Fruit fly (Drosophila melanogaster) whole organism, embryonic: Measurements from ENCODE around the gene PEK.

Source experiments
- Antp ChIP-seq: fragments of 200-800 bp; sonication (Bioruptor generic); optimal IDR thresholded peaks from 3 replicates; lab custom pipeline; 2016; ENCODE audit warnings: missing biosample characterization, missing genetic modification characterization
- Atf3 ChIP-seq: fragments of 200-800 bp; sonication (Bioruptor generic); optimal IDR thresholded peaks from 3 replicates; lab custom pipeline; 2016; ENCODE audit warnings: missing biosample characterization, missing genetic modification characterization
- Bdp1 ChIP-seq: fragments of 200-800 bp; sonication (Bioruptor generic); optimal IDR thresholded peaks from 3 replicates; lab custom pipeline; 2016; ENCODE audit warnings: missing biosample characterization, missing genetic modification characterization
- Bteb2 ChIP-seq: fragments of 200-800 bp; sonication (Bioruptor generic); optimal IDR thresholded peaks from 2 replicates; lab custom pipeline; 2016; ENCODE audit warnings: missing biosample characterization, missing genetic modification characterization
- CG12071 ChIP-seq: fragments of 200-800 bp; sonication (Bioruptor generic); optimal IDR thresholded peaks from 3 replicates; lab custom pipeline; 2018; ENCODE audit warnings: missing biosample characterization, mild to moderate bottlenecking, missing genetic modification characterization
- CG1529 ChIP-seq: fragments of 200-800 bp; sonication (Bioruptor generic); optimal IDR thresholded peaks from 3 replicates; lab custom pipeline; 2018; ENCODE audit warnings: missing biosample characterization, missing genetic modification characterization
- CG1603 ChIP-seq: fragments of 200-800 bp; sonication (Bioruptor generic); optimal IDR thresholded peaks from 2 replicates; lab custom pipeline; 2019; ENCODE audit warnings: missing biosample characterization, mild to moderate bottlenecking, missing genetic modification characterization, moderate library complexity
- CG1647 ChIP-seq: fragments of 200-800 bp; sonication (Bioruptor generic); optimal IDR thresholded peaks from 3 replicates; lab custom pipeline; 2016; ENCODE audit warnings: missing biosample characterization, missing genetic modification characterization
- CG17359 ChIP-seq: fragments of 200-800 bp; sonication (Bioruptor generic); optimal IDR thresholded peaks from 3 replicates; lab custom pipeline; 2018; ENCODE audit warnings: missing biosample characterization, mild to moderate bottlenecking, missing genetic modification characterization, moderate library complexity
- CG18011 ChIP-seq: fragments of 200-800 bp; sonication (Bioruptor generic); optimal IDR thresholded peaks from 2 replicates; lab custom pipeline; 2017; ENCODE audit warnings: missing biosample characterization, missing genetic modification characterization, mild to moderate bottlenecking, moderate library complexity, missing genotype
- CG18262 ChIP-seq: fragments of 200-800 bp; optimal IDR thresholded peaks from 3 replicates; lab custom pipeline; 2019; ENCODE audit warnings: missing biosample characterization, mild to moderate bottlenecking, missing genetic modification characterization, moderate library complexity
- CG34376 ChIP-seq: fragments of 200-800 bp; sonication (Bioruptor generic); optimal IDR thresholded peaks from 2 replicates; lab custom pipeline; 2018; ENCODE audit warnings: missing biosample characterization, mild to moderate bottlenecking, missing genetic modification characterization
- CG5245 ChIP-seq: fragments of 200-800 bp; sonication (Bioruptor generic); optimal IDR thresholded peaks from 3 replicates; lab custom pipeline; 2016; ENCODE audit warnings: missing biosample characterization, missing genetic modification characterization
- CG6175 ChIP-seq: fragments of 200-800 bp; sonication (Bioruptor generic); IDR thresholded peaks from 3 replicates; pipeline ENCODE4 v1.3.6; 2022; ENCODE audit warnings: missing biosample characterization, missing genetic modification characterization
- CG6254 ChIP-seq: fragments of 200-800 bp; sonication (Bioruptor generic); optimal IDR thresholded peaks from 3 replicates; lab custom pipeline; 2017; ENCODE audit warnings: mild to moderate bottlenecking, missing biosample characterization, missing genetic modification reagents, missing genetic modification characterization
- CG7963 ChIP-seq: fragments of 200-800 bp; sonication (Bioruptor generic); IDR thresholded peaks from 3 replicates; pipeline ENCODE4 v1.3.6; 2022; ENCODE audit warnings: missing biosample characterization, missing genetic modification characterization; ENCODE audit not compliant: partially characterized antibody
- CG8388 ChIP-seq: fragments of 200-800 bp; sonication (Bioruptor generic); optimal IDR thresholded peaks from 2 replicates; lab custom pipeline; 2019; ENCODE audit warnings: missing biosample characterization, mild to moderate bottlenecking, missing genetic modification characterization, moderate library complexity
- CG9215 ChIP-seq: fragments of 200-800 bp; sonication (Bioruptor generic); IDR thresholded peaks from 2 replicates; pipeline ENCODE4 v1.3.6; 2022; ENCODE audit warnings: missing biosample characterization, missing genetic modification characterization
- CG9609 ChIP-seq: fragments of 200-800 bp; sonication (Bioruptor generic); optimal IDR thresholded peaks from 3 replicates; lab custom pipeline; 2016; ENCODE audit warnings: missing biosample characterization, missing genetic modification characterization
- CG9876 ChIP-seq: fragments of 200-800 bp; sonication (Bioruptor generic); optimal IDR thresholded peaks from 2 replicates; lab custom pipeline; 2016; ENCODE audit warnings: missing biosample characterization, missing genetic modification characterization
- CrebB ChIP-seq: fragments of 200-800 bp; sonication (Bioruptor generic); optimal IDR thresholded peaks from 3 replicates; lab custom pipeline; 2018; ENCODE audit warnings: missing biosample characterization, mild to moderate bottlenecking, missing genetic modification characterization
- E2f2 ChIP-seq: fragments of 200-800 bp; sonication (Bioruptor generic); IDR thresholded peaks from 2 replicates; pipeline ENCODE4 v1.3.6; 2022; ENCODE audit warnings: missing biosample characterization, missing genetic modification characterization
- Elba2 ChIP-seq: fragments of 200-800 bp; sonication (Bioruptor generic); optimal IDR thresholded peaks from 3 replicates; lab custom pipeline; 2016; ENCODE audit warnings: missing biosample characterization, missing genetic modification characterization
- HHEX ChIP-seq: fragments of 200-800 bp; sonication (Bioruptor generic); optimal IDR thresholded peaks from 3 replicates; lab custom pipeline; 2017; ENCODE audit warnings: missing biosample characterization, mild to moderate bottlenecking, missing genetic modification characterization, missing genetic modification reagents
- Hey ChIP-seq: fragments of 200-800 bp; sonication (Bioruptor generic); optimal IDR thresholded peaks from 3 replicates; lab custom pipeline; 2018; ENCODE audit warnings: missing biosample characterization, mild to moderate bottlenecking, missing genetic modification characterization
- Hmr ChIP-seq: fragments of 200-800 bp; sonication (Bioruptor generic); optimal IDR thresholded peaks from 3 replicates; lab custom pipeline; 2017; ENCODE audit warnings: mild to moderate bottlenecking, missing biosample characterization, missing genetic modification reagents, missing genetic modification characterization
- Kr ChIP-seq: fragments of 200-800 bp; sonication (Bioruptor generic); optimal IDR thresholded peaks from 2 replicates; lab custom pipeline; 2017; ENCODE audit warnings: missing biosample characterization, mild to moderate bottlenecking, missing genetic modification characterization
- NC2α ChIP-seq: fragments of 200-800 bp; sonication (Bioruptor generic); optimal IDR thresholded peaks from 2 replicates; lab custom pipeline; 2016; ENCODE audit warnings: missing biosample characterization, missing genetic modification characterization
- Oaz ChIP-seq: fragments of 200-800 bp; sonication (Bioruptor generic); IDR thresholded peaks from 2 replicates; pipeline ENCODE4 v1.3.6; 2022; ENCODE audit warnings: missing biosample characterization, missing genetic modification characterization
- PHDP ChIP-seq: fragments of 200-800 bp; sonication (Bioruptor generic); optimal IDR thresholded peaks from 3 replicates; lab custom pipeline; 2018; ENCODE audit warnings: missing biosample characterization, mild to moderate bottlenecking, missing genetic modification characterization, moderate library complexity
- aop ChIP-seq: fragments of 200-800 bp; sonication (Bioruptor generic); IDR thresholded peaks from 2 replicates; pipeline ENCODE4 v1.3.6; 2022; ENCODE audit warnings: missing biosample characterization, missing genetic modification characterization
- ap ChIP-seq: fragments of 200-800 bp; sonication (Bioruptor generic); IDR thresholded peaks from 2 replicates; pipeline ENCODE4 v1.3.6; 2022; ENCODE audit warnings: missing biosample characterization, missing genetic modification characterization
- caup ChIP-seq: fragments of 200-800 bp; sonication (Bioruptor generic); optimal IDR thresholded peaks from 3 replicates; lab custom pipeline; 2017; ENCODE audit warnings: missing biosample characterization, mild to moderate bottlenecking, missing genetic modification characterization, moderate library complexity; ENCODE audit not compliant: severe bottlenecking
- ci ChIP-seq: fragments of 200-800 bp; sonication (Bioruptor generic); IDR thresholded peaks from 3 replicates; pipeline ENCODE4 v1.3.6; 2022; ENCODE audit warnings: missing biosample characterization, missing genetic modification characterization
- ems ChIP-seq: fragments of 200-800 bp; sonication (Bioruptor generic); optimal IDR thresholded peaks from 3 replicates; lab custom pipeline; 2016; ENCODE audit warnings: missing biosample characterization, missing genetic modification characterization
- eyg ChIP-seq: fragments of 200-800 bp; sonication (Bioruptor generic); optimal IDR thresholded peaks from 3 replicates; lab custom pipeline; 2016; ENCODE audit warnings: missing biosample characterization, missing genetic modification characterization
- grn ChIP-seq: fragments of 200-800 bp; sonication (Bioruptor generic); optimal IDR thresholded peaks from 3 replicates; lab custom pipeline; 2017; ENCODE audit warnings: missing biosample characterization, missing genetic modification characterization
- her ChIP-seq: fragments of 200-800 bp; sonication (Bioruptor generic); optimal IDR thresholded peaks from 2 replicates; lab custom pipeline; 2016; ENCODE audit warnings: missing biosample characterization, missing genetic modification characterization
- insv ChIP-seq, 2 experiments: fragments of 200-800 bp; sonication (Bioruptor generic); optimal IDR thresholded peaks; 3 replicates each; lab custom pipeline; 2016 to 2018; ENCODE audit warnings: missing biosample characterization in 2 of 2, missing genetic modification characterization in 2 of 2
- inv ChIP-seq: fragments of 200-800 bp; sonication (Bioruptor generic); IDR thresholded peaks from 2 replicates; pipeline ENCODE4 v1.3.6; 2022; ENCODE audit warnings: missing biosample characterization, missing genetic modification characterization; ENCODE audit not compliant: partially characterized antibody
- jumu ChIP-seq: fragments of 200-800 bp; sonication (Bioruptor generic); optimal IDR thresholded peaks from 3 replicates; lab custom pipeline; 2016; ENCODE audit warnings: missing biosample characterization, missing genetic modification characterization
- kni ChIP-seq: fragments of 200-800 bp; sonication (Bioruptor generic); optimal IDR thresholded peaks from 3 replicates; lab custom pipeline; 2017; ENCODE audit warnings: mild to moderate bottlenecking, missing biosample characterization, missing genetic modification reagents, missing genetic modification characterization
- mam ChIP-seq: fragments of 200-800 bp; sonication (Bioruptor generic); optimal IDR thresholded peaks from 3 replicates; lab custom pipeline; 2016; ENCODE audit warnings: missing biosample characterization, missing genetic modification characterization
- odd ChIP-seq: fragments of 200-800 bp; sonication (Bioruptor generic); optimal IDR thresholded peaks from 2 replicates; lab custom pipeline; 2017; ENCODE audit warnings: missing biosample characterization, mild to moderate bottlenecking, missing genetic modification characterization
- pros ChIP-seq: fragments of 200-800 bp; sonication (Bioruptor generic); optimal IDR thresholded peaks from 3 replicates; lab custom pipeline; 2019; ENCODE audit warnings: missing biosample characterization, mild to moderate bottlenecking, missing genetic modification characterization, moderate library complexity
- repo ChIP-seq: fragments of 200-800 bp; sonication (Bioruptor generic); optimal IDR thresholded peaks from 2 replicates; lab custom pipeline; 2016; ENCODE audit warnings: missing biosample characterization, missing genetic modification characterization
- scrt ChIP-seq: fragments of 200-800 bp; sonication (Bioruptor generic); optimal IDR thresholded peaks from 2 replicates; lab custom pipeline; 2018; ENCODE audit warnings: missing biosample characterization, mild to moderate bottlenecking, missing genetic modification characterization, moderate library complexity
- shn ChIP-seq: fragments of 200-800 bp; sonication (Bioruptor generic); optimal IDR thresholded peaks from 3 replicates; lab custom pipeline; 2016; ENCODE audit warnings: missing biosample characterization, missing genetic modification characterization
- sna ChIP-seq: fragments of 200-800 bp; sonication (Bioruptor generic); IDR thresholded peaks from 2 replicates; pipeline ENCODE4 v1.3.6; 2022; ENCODE audit warnings: missing biosample characterization, missing genetic modification characterization; ENCODE audit not compliant: partially characterized antibody
- sug ChIP-seq: fragments of 200-800 bp; optimal IDR thresholded peaks from 2 replicates; lab custom pipeline; 2019; ENCODE audit warnings: missing biosample characterization, mild to moderate bottlenecking, missing genetic modification characterization, moderate library complexity
- tup ChIP-seq: fragments of 200-800 bp; sonication (Bioruptor generic); optimal IDR thresholded peaks from 2 replicates; lab custom pipeline; 2016; ENCODE audit warnings: missing biosample characterization, mild to moderate bottlenecking, missing genetic modification characterization, moderate library complexity

PEK gene

DNA sequence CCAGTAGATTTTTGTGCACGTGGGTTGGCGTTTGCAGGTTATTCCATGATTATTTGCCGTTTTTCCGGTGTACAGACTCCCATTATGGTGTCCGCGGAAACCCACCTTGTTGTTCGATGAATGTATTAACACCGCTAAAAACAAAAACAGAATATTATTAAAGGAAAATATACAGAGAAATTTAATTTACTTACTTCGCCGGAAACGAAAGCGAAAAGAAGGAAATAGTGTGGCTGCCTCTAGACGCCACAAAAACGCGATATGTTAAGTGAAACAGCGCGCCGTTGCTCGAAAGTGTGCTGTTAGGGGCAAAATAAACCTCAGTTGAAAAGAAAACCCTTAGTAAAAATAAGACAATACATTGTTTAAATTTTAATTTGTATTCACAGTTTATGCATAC is 2.3 kb upstream of the PEK start, which contains the start of gene RpL35A (continued):
- peak; percentile 73 for TF ChIP-seq CG8388 (GFP tag; lab: Kevin White, UChicago)
- TF ChIP-seq CG7963 (GFP tag; lab: Robert Waterston, UW), result no peak
- TF ChIP-seq scrt (GFP tag; lab: Kevin White, UChicago), result peak; percentile 83
- TF ChIP-seq Elba2, result no peak
- TF ChIP-seq CG34376, result peak; percentile 96
- TF ChIP-seq PHDP, result peak; percentile 79
- TF ChIP-seq shn (GFP tag; lab: Kevin White, UChicago), result peak; percentile 53
- 0 out of 3 replicates have a peak, but pooled peaks have one; percentile 27 for TF ChIP-seq CG6175
- TF ChIP-seq Atf3, result peak; percentile 10
- TF ChIP-seq inv (GFP tag; lab: Robert Waterston, UW), result no peak
- peak; percentile 67 for TF ChIP-seq ems (GFP tag; lab: Kevin White, UChicago)
- TF ChIP-seq aop (GFP tag; lab: Robert Waterston, UW), result no peak
- peak; percentile 89 for TF ChIP-seq HHEX
- peak; percentile 92 for TF ChIP-seq caup
- peak; percentile 55 for TF ChIP-seq Bdp1 (GFP tag; lab: Kevin White, UChicago)
- TF ChIP-seq eyg, result peak; percentile 60
- TF ChIP-seq CG5245 (GFP tag; lab: Kevin White, UChicago), result peak; percentile 26
- peak; percentile 89 for TF ChIP-seq CrebB (tag; lab: Kevin White, UChicago)
- TF ChIP-seq tup (GFP tag; lab: Kevin White, UChicago), result no peak
- peak; percentile 32; the same call in 1 of the 2 replicates for TF ChIP-seq ap (GFP tag; lab: Robert Waterston, UW)
- TF ChIP-seq CG17359 (tag; lab: Kevin White, UChicago), result peak; percentile 67
- TF ChIP-seq CG12071, result peak; percentile 82
- TF ChIP-seq CG6254 (GFP tag; lab: Kevin White, UChicago), result peak; percentile 59
- peak; percentile 44 for TF ChIP-seq Hey
- TF ChIP-seq CG1603 (tag; lab: Kevin White, UChicago), result peak; percentile 73
- TF ChIP-seq Bteb2 (GFP tag; lab: Kevin White, UChicago), result peak; percentile 63
- peak; percentile 50 for TF ChIP-seq CG9609 (GFP tag; lab: Kevin White, UChicago)
- no peak for TF ChIP-seq Oaz (GFP tag; lab: Robert Waterston, UW)
- peak; percentile 15 for TF ChIP-seq NC2α (GFP tag; lab: Kevin White, UChicago)
- peak; percentile 60 for TF ChIP-seq sug (tag; lab: Kevin White, UChicago)
- TF ChIP-seq CG18011 (GFP tag; lab: Kevin White, UChicago), result peak; percentile 66
- no peak for TF ChIP-seq CG9215
- TF ChIP-seq mam (GFP tag; lab: Kevin White, UChicago), result peak; percentile 15
- TF ChIP-seq sna (GFP tag; lab: Robert Waterston, UW), result no peak
- peak; percentile 42 for TF ChIP-seq CG9876 (GFP tag; lab: Kevin White, UChicago)
- TF ChIP-seq grn (GFP tag; lab: Kevin White, UChicago), result peak; percentile 43
- no peak for TF ChIP-seq Antp (GFP tag; lab: Kevin White, UChicago)
- peak; percentile 72 for TF ChIP-seq Kr
- TF ChIP-seq ci, result peak; percentile 94
- peak; percentile 74 for TF ChIP-seq kni (GFP tag; lab: Kevin White, UChicago)
- peak; percentile 90 for TF ChIP-seq Hmr (GFP tag; lab: Kevin White, UChicago)
- TF ChIP-seq CG1647 (GFP tag; lab: Kevin White, UChicago), result peak; percentile 27
- TF ChIP-seq CG1529 (GFP tag; lab: Kevin White, UChicago), result peak; percentile 41
- TF ChIP-seq jumu (GFP tag; lab: Kevin White, UChicago), result no peak
- TF ChIP-seq her, result peak; percentile 54
- peak in 1 of 2 experiments; percentile 61 for TF ChIP-seq insv (GFP tag; optimal IDR thresholded peaks at IDR 0.05; lab: Kevin White, UChicago)
- TF ChIP-seq repo (GFP tag; lab: Kevin White, UChicago), result peak; percentile 35
- TF ChIP-seq odd (GFP tag; lab: Kevin White, UChicago), result peak; percentile 85
- peak; percentile 21 for TF ChIP-seq E2f2 (GFP tag; lab: Robert Waterston, UW)
- TF ChIP-seq CG18262 (tag; lab: Kevin White, UChicago), result peak; percentile 58
- peak; percentile 14 for TF ChIP-seq pros (GFP tag; lab: Kevin White, UChicago)
